Worm (Caenorhabditis elegans) whole organism, L1 larva: ENCODE measurements around the gene lgc-39.
A peak's percentile ranks its signal among the peaks of the same experiment; 100 is the strongest.

Source experiments
- F16B12.6 ChIP-seq: fragments of 150-350 bp; optimal IDR thresholded peaks from 2 replicates; lab custom pipeline; 2014; ENCODE audit warnings: missing biosample characterization, missing genetic modification characterization
- Y116A8C.19 ChIP-seq: sonication (generic microtip); optimal IDR thresholded peaks from 2 replicates; lab custom pipeline; 2016; ENCODE audit warnings: missing compliant biosample characterization, missing genetic modification characterization, borderline replicate concordance
- aha-1 ChIP-seq: fragments of 150-350 bp; optimal IDR thresholded peaks from 2 replicates; lab custom pipeline; 2014; ENCODE audit warnings: missing biosample characterization, missing genetic modification characterization
- alr-1 ChIP-seq: fragments of 200-800 bp; sonication (Bioruptor generic); optimal IDR thresholded peaks from 2 replicates; lab custom pipeline; 2018; ENCODE audit warnings: borderline replicate concordance, mild to moderate bottlenecking, missing genetic modification characterization, missing compliant biosample characterization
- aly-2 ChIP-seq: fragments of 150-350 bp; optimal IDR thresholded peaks from 2 replicates; lab custom pipeline; 2014; ENCODE audit warnings: missing biosample characterization, missing genetic modification characterization
- ceh-82 ChIP-seq, 3 experiments: fragments of 150-350 bp in 1 of 3; sonication (generic microtip) in 2 of 3; optimal IDR thresholded peaks; 2 replicates each; lab custom pipeline; 2014 to 2017; ENCODE audit warnings: missing biosample characterization in 3 of 3, missing genetic modification characterization in 3 of 3
- dpl-1 ChIP-seq, 3 experiments: fragments of 150-350 bp in 2 of 3; sonication (generic microtip) in 1 of 3; optimal IDR thresholded peaks; 2 replicates each; lab custom pipeline; 2014 to 2017; ENCODE audit warnings: missing biosample characterization in 3 of 3, missing genetic modification characterization in 3 of 3, missing genetic modification reagents in 3 of 3
- efl-1 ChIP-seq, 4 experiments: fragments of 150-350 bp; optimal IDR thresholded peaks in 3 of 4; peaks in 1 of 4; 1 replicate in 1 of 4; 2 replicates in 3 of 4; lab custom pipeline; 2014; ENCODE audit warnings: missing biosample characterization in 2 of 4, missing genetic modification characterization in 2 of 4, missing genetic modification reagents in 2 of 4
- elt-3 ChIP-seq, 6 experiments: fragments of 150-350 bp in 1 of 6; sonication (generic microtip); optimal IDR thresholded peaks; 2 replicates each; lab custom pipeline; 2017 to 2018; ENCODE audit warnings: missing biosample characterization in 6 of 6, missing genetic modification characterization in 6 of 6, inconsistent platforms in 1 of 6
- fkh-10 ChIP-seq: sonication (generic microtip); optimal IDR thresholded peaks from 2 replicates; lab custom pipeline; 2017; ENCODE audit warnings: missing biosample characterization, missing genetic modification reagents, missing genetic modification characterization
- grh-1 ChIP-seq: fragments of 200-800 bp; sonication (Bioruptor generic); IDR thresholded peaks from 2 replicates; pipeline ENCODE4 v1.3.6; 2022; ENCODE audit warnings: missing genetic modification reagents, missing genetic modification characterization, missing compliant biosample characterization
- jun-1 ChIP-seq: fragments of 150-350 bp; optimal IDR thresholded peaks from 2 replicates; lab custom pipeline; 2014; ENCODE audit warnings: missing biosample characterization, missing genetic modification reagents, missing genetic modification characterization
- lin-14 ChIP-seq: fragments of 200-800 bp; sonication (Bioruptor generic); optimal IDR thresholded peaks from 2 replicates; lab custom pipeline; 2018; ENCODE audit warnings: mild to moderate bottlenecking, missing genetic modification characterization, moderate library complexity, missing compliant biosample characterization
- lin-35 ChIP-seq, 2 experiments: fragments of 150-350 bp; optimal IDR thresholded peaks; 2 replicates each; lab custom pipeline; 2014; ENCODE audit warnings: missing biosample characterization in 2 of 2, missing genetic modification characterization in 2 of 2, missing genetic modification reagents in 2 of 2
- lin-39 ChIP-seq: fragments of 150-350 bp; optimal IDR thresholded peaks from 2 replicates; lab custom pipeline; 2014; ENCODE audit warnings: missing biosample characterization, missing genetic modification reagents, missing genetic modification characterization
- lir-3 ChIP-seq: sonication (generic microtip); optimal IDR thresholded peaks from 2 replicates; lab custom pipeline; 2016; ENCODE audit warnings: mild to moderate bottlenecking, missing genetic modification characterization, moderate library complexity, missing compliant biosample characterization; ENCODE audit not compliant: poor library complexity
- mef-2 ChIP-seq: fragments of 150-350 bp; optimal IDR thresholded peaks from 2 replicates; lab custom pipeline; 2014; ENCODE audit warnings: missing biosample characterization, missing genetic modification characterization
- nhr-12 ChIP-seq: sonication (generic microtip); optimal IDR thresholded peaks from 2 replicates; lab custom pipeline; 2017; ENCODE audit warnings: missing biosample characterization, missing genetic modification characterization
- nhr-20 ChIP-seq: sonication (generic microtip); optimal IDR thresholded peaks from 2 replicates; lab custom pipeline; 2016; ENCODE audit warnings: mild to moderate bottlenecking, missing genetic modification characterization, missing compliant biosample characterization
- nhr-47 ChIP-seq: sonication (generic microtip); optimal IDR thresholded peaks from 2 replicates; lab custom pipeline; 2016; ENCODE audit warnings: mild to moderate bottlenecking, missing genetic modification characterization, moderate library complexity, missing compliant biosample characterization
- nhr-76 ChIP-seq: sonication (generic microtip); optimal IDR thresholded peaks from 2 replicates; lab custom pipeline; 2017; ENCODE audit warnings: missing biosample characterization, missing genetic modification characterization
- nhr-84 ChIP-seq: sonication (generic microtip); optimal IDR thresholded peaks from 2 replicates; lab custom pipeline; 2017; ENCODE audit warnings: missing biosample characterization, missing genetic modification characterization
- nhr-90 ChIP-seq: sonication (generic microtip); optimal IDR thresholded peaks from 2 replicates; lab custom pipeline; 2016; ENCODE audit warnings: mild to moderate bottlenecking, missing genetic modification characterization, missing compliant biosample characterization; ENCODE audit not compliant: poor library complexity
- snpc-4 ChIP-seq: fragments of 150-350 bp; optimal IDR thresholded peaks from 2 replicates; lab custom pipeline; 2014; ENCODE audit warnings: missing biosample characterization, missing genetic modification characterization
- snu-23 ChIP-seq: sonication (generic microtip); optimal IDR thresholded peaks from 2 replicates; lab custom pipeline; 2016; ENCODE audit warnings: missing genetic modification characterization, missing compliant biosample characterization
- sox-4 ChIP-seq: sonication (generic microtip); optimal IDR thresholded peaks from 2 replicates; lab custom pipeline; 2016; ENCODE audit warnings: missing genetic modification characterization, missing compliant biosample characterization
- sptf-1 ChIP-seq: fragments of 150-350 bp; optimal IDR thresholded peaks from 2 replicates; lab custom pipeline; 2014; ENCODE audit warnings: missing biosample characterization, missing genetic modification characterization
- sup-37 ChIP-seq: fragments of 200-800 bp; sonication (Bioruptor generic); optimal IDR thresholded peaks from 2 replicates; lab custom pipeline; 2018; ENCODE audit warnings: mild to moderate bottlenecking, missing genetic modification characterization, missing compliant biosample characterization
- swsn-7 ChIP-seq: sonication (generic microtip); optimal IDR thresholded peaks from 2 replicates; lab custom pipeline; 2016; ENCODE audit warnings: missing genetic modification characterization, missing compliant biosample characterization
- tbx-2 ChIP-seq: sonication (generic microtip); optimal IDR thresholded peaks from 2 replicates; lab custom pipeline; 2016; ENCODE audit warnings: missing genetic modification characterization, missing compliant biosample characterization
- unc-86 ChIP-seq: sonication (generic microtip); optimal IDR thresholded peaks from 2 replicates; lab custom pipeline; 2016; ENCODE audit warnings: missing genetic modification characterization, missing compliant biosample characterization
- unc-98 ChIP-seq: fragments of 200-800 bp; sonication (Bioruptor generic); IDR thresholded peaks from 2 replicates; pipeline ENCODE4 v1.3.6; 2022; ENCODE audit warnings: missing genetic modification characterization, missing compliant biosample characterization
- vab-15 ChIP-seq: sonication (generic microtip); optimal IDR thresholded peaks from 2 replicates; lab custom pipeline; 2017; ENCODE audit warnings: missing genotype, mild to moderate bottlenecking, missing genetic modification characterization, missing compliant biosample characterization

Gene lgc-39

DNA sequence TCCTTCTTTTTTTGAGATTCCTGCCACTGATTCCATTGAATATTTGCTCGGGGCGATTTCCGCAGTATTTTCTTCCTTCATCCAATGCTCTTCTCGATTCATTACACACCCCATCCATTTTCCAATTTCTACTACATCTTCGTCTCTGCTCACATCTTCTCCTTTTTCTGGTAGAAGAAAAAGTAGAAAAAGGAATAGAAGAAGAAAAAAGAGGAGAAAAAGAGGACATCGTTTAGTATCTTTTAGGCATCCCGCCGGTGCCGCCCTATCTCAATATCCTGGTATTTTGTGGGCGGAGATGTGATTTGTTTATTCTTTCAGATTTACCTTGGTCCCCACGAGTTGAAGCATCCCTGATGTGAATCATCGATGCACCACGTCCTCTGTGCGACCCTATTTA is at the start of gene lgc-39:
Gene lgc-39, plus strand, starts transcription at position 301 of the 400 bp plus-strand sequence.
- TF ChIP-seq elt-3 (tag; optimal IDR thresholded peaks at IDR 0.05; lab: Kevin White, UChicago) = no peak
- no peak for TF ChIP-seq nhr-90 (tag; lab: Kevin White, UChicago)
- TF ChIP-seq fkh-10 (GFP tag; lab: Kevin White, UChicago) = no peak
- TF ChIP-seq F16B12.6 (tag; lab: Kevin White, UChicago) = no peak
- TF ChIP-seq nhr-20 (tag; lab: Kevin White, UChicago) = no peak
- TF ChIP-seq dpl-1 (GFP tag; optimal IDR thresholded peaks at IDR 0.05; lab: Kevin White, UChicago) = no peak
- no peak for TF ChIP-seq lin-14
- TF ChIP-seq vab-15 = no peak
- TF ChIP-seq nhr-76 (tag; lab: Kevin White, UChicago) = no peak
- no peak for TF ChIP-seq sox-4
- TF ChIP-seq sup-37 (GFP tag; lab: Kevin White, UChicago) = no peak
- TF ChIP-seq ceh-82 (tag; optimal IDR thresholded peaks at IDR 0.05; lab: Kevin White, UChicago) = no peak
- no peak for TF ChIP-seq lin-35 (GFP tag; optimal IDR thresholded peaks at IDR 0.05; lab: Kevin White, UChicago)

DNA sequence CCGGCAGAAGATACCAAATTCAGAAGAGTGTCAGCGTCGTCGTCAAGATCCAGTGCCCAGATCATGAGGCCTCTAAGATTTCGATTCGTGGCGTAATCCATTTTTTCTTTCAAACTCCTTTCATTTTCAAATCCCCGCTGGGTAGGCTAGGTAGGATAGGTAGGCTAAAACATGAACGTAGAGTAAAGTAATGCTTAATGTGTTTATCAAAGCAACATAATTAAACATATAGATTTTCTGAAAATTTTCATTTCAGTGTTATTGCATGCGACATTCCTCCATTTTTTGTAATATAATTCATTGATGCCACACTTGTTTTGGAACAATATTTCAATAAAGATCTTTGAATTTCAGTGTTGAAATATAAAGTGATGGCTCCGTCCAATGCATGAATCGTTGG is 45.8 kb upstream of the lgc-39 start, which contains the start of gene T01C4.8:
Gene T01C4.8, minus strand, starts transcription at position 101 of the 400 bp plus-strand sequence.
- TF ChIP-seq F16B12.6 (tag; lab: Kevin White, UChicago) (no peak), nhr-84 (tag; lab: Kevin White, UChicago) (no peak), lir-3 (tag; lab: Kevin White, UChicago) (no peak), efl-1 (optimal IDR thresholded peaks at IDR 0.05; lab: Kevin White, UChicago) (no peak), efl-1 (GFP tag; optimal IDR thresholded peaks at IDR 0.05 in 1 of 2; lab: Kevin White, UChicago) (peak in 1 of 2 experiments; percentile 13)

ce11 chrV:7130974-7131373 is 44.3 kb upstream of the lgc-39 start, which contains the start of gene srx-36:
Gene srx-36, minus strand, starts transcription at chrV:7131074.
- TF ChIP-seq snpc-4 (tag; lab: Kevin White, UChicago) = no peak
- TF ChIP-seq lin-39 = no peak
- TF ChIP-seq aha-1 (tag; lab: Kevin White, UChicago) = no peak
- TF ChIP-seq jun-1 = no peak
- TF ChIP-seq unc-86 = no peak

- TF ChIP-seq alr-1 (tag; lab: Kevin White, UChicago) = no peak
- no peak for TF ChIP-seq Y116A8C.19 (tag; lab: Kevin White, UChicago)
- no peak for TF ChIP-seq mef-2
- TF ChIP-seq aly-2 (tag; lab: Kevin White, UChicago) = no peak
- no peak for TF ChIP-seq sptf-1
- TF ChIP-seq snu-23 (GFP tag; lab: Kevin White, UChicago) = no peak
Measured at ce11 chrV:7132248-7132647, 43.1 kb upstream of the lgc-39 start, which contains the start of gene sre-10. Gene sre-10, plus strand, starts transcription at chrV:7132548.

ce11 chrV:7133963-7134362 is 41.3 kb upstream of the lgc-39 start, which contains the start of gene F10D2.16:
Gene F10D2.16, plus strand, starts transcription at chrV:7134263.
- TF ChIP-seq swsn-7 (tag; lab: Kevin White, UChicago) (no peak), nhr-47 (tag; lab: Kevin White, UChicago) (no peak), grh-1 (no peak), efl-1 (optimal IDR thresholded peaks at IDR 0.05; lab: Kevin White, UChicago) (no peak), efl-1 (GFP tag; optimal IDR thresholded peaks at IDR 0.05 in 1 of 2; lab: Kevin White, UChicago) (peak in 1 of 2 experiments; percentile 39), unc-86 (no peak)

ce11 chrV:7136859-7137258 is 38.4 kb upstream of the lgc-39 start:
- no peak for TF ChIP-seq ceh-82 (tag; optimal IDR thresholded peaks at IDR 0.05; lab: Kevin White, UChicago)
- no peak for TF ChIP-seq lin-35 (GFP tag; optimal IDR thresholded peaks at IDR 0.05; lab: Kevin White, UChicago)
- no peak for TF ChIP-seq unc-98 (GFP tag; lab: Robert Waterston, UW)
- no peak for TF ChIP-seq efl-1 (optimal IDR thresholded peaks at IDR 0.05; lab: Kevin White, UChicago)
- TF ChIP-seq efl-1 (GFP tag; optimal IDR thresholded peaks at IDR 0.05 in 1 of 2; lab: Kevin White, UChicago) = no peak
- TF ChIP-seq sup-37 (GFP tag; lab: Kevin White, UChicago) = no peak
- no peak for TF ChIP-seq nhr-12 (tag; lab: Kevin White, UChicago)
- no peak for TF ChIP-seq tbx-2
- TF ChIP-seq unc-86 = no peak
- TF ChIP-seq, all 84 proteins: peak for 0
